Fruit fly (Drosophila melanogaster): ENCODE data around the gene CG6865.

CG6865 gene

dm6 chr3L:18817264-18817894 lies 46.1 kb upstream of the CG6865 start (continued):
- TF ChIP-seq zen2 (GFP tag; IDR thresholded peaks at IDR 0.05; ENCODE audit: partially characterized antibody) (no peak), Dfd (GFP tag; optimal IDR thresholded peaks at IDR 0.05) (no peak), GATAe (GFP tag; conservative IDR thresholded peaks at IDR 0.05) (peak; percentile 86), sd (tag; optimal IDR thresholded peaks at IDR 0.05) (peak; percentile 74), Bgb (GFP tag; IDR thresholded peaks at IDR 0.05; ENCODE audit: partially characterized antibody) (peak; percentile 28), dm (GFP tag; optimal IDR thresholded peaks at IDR 0.05) (no peak), Ravus (GFP tag; IDR thresholded peaks at IDR 0.05) (no peak), exex (tag; optimal IDR thresholded peaks at IDR 0.05) (peak; percentile 95), Vsx1 (GFP tag; optimal IDR thresholded peaks at IDR 0.05) (peak; percentile 50), CG4282 (GFP tag; optimal IDR thresholded peaks at IDR 0.05) (no peak), en (GFP tag; optimal IDR thresholded peaks at IDR 0.05) (no peak), CG10565 (GFP tag; optimal IDR thresholded peaks at IDR 0.05) (no peak), Asciz (GFP tag; optimal IDR thresholded peaks at IDR 0.05) (peak; percentile 1), caup (GFP tag; optimal IDR thresholded peaks at IDR 0.05; ENCODE audit: severe bottlenecking) (peak; percentile 16), Ssrp (tag; optimal IDR thresholded peaks at IDR 0.05) (no peak), CG43689 (GFP tag; IDR thresholded peaks at IDR 0.05) (no peak), nom (GFP tag; optimal IDR thresholded peaks at IDR 0.05) (peak; percentile 60), sug (tag; optimal IDR thresholded peaks at IDR 0.05) (peak; percentile 97), CG8290 (GFP tag; optimal IDR thresholded peaks at IDR 0.05) (no peak), CG8290 (tag; optimal IDR thresholded peaks at IDR 0.05) (peak in 1 of 2 experiments; percentile 14), CG12769 (tag; optimal IDR thresholded peaks at IDR 0.05) (peak; percentile 44), sqz (GFP tag; optimal IDR thresholded peaks at IDR 0.05) (peak; percentile 88), CG12104 (GFP tag; optimal IDR thresholded peaks at IDR 0.05) (no peak), grn (GFP tag; optimal IDR thresholded peaks at IDR 0.05) (peak; percentile 96), Taf1 (GFP tag; IDR thresholded peaks at IDR 0.05) (no peak), Hey (tag; optimal IDR thresholded peaks at IDR 0.05) (peak; percentile 56), ERR (GFP tag; optimal IDR thresholded peaks at IDR 0.05) (no peak), abd-A (tag; optimal IDR thresholded peaks at IDR 0.05) (peak; percentile 29), CG15479 (GFP tag; optimal IDR thresholded peaks at IDR 0.05) (peak; percentile 50), CG18262 (tag; optimal IDR thresholded peaks at IDR 0.05) (no peak), CG10366 (GFP tag; IDR thresholded peaks at IDR 0.05) (no peak), CG12391 (tag; optimal IDR thresholded peaks at IDR 0.05) (no peak), CG8944 (GFP tag; optimal IDR thresholded peaks at IDR 0.05) (no peak), B-H2 (GFP tag; optimal IDR thresholded peaks at IDR 0.05) (peak; percentile 11), CG3281 (GFP tag; optimal IDR thresholded peaks at IDR 0.05) (no peak), Nf-YC (tag; optimal IDR thresholded peaks at IDR 0.05) (peak; percentile 16), hkb (optimal IDR thresholded peaks at IDR 0.05) (no peak), hkb (GFP tag; IDR thresholded peaks at IDR 0.05) (0 out of 2 replicates have a peak, but pooled peaks have one; percentile 20), az2 (GFP tag; optimal IDR thresholded peaks at IDR 0.05) (no peak), CG13624 (GFP tag; optimal IDR thresholded peaks at IDR 0.05) (no peak), CG3065 (GFP tag; optimal IDR thresholded peaks at IDR 0.05) (no peak), run (tag; optimal IDR thresholded peaks at IDR 0.05) (no peak), CG2199 (GFP tag; IDR thresholded peaks at IDR 0.05) (0 out of 3 replicates have a peak, but pooled peaks have one; percentile 58), maf-S (GFP tag; optimal IDR thresholded peaks at IDR 0.05) (no peak)
